Worm (Caenorhabditis elegans) whole organism, L2 larva: ENCODE measurements around the gene dsl-7.

ENCODE experiments used
- F13H6.1 ChIP-seq: sonication (generic microtip); optimal IDR thresholded peaks from 2 replicates; lab custom pipeline; 2016; ENCODE audit warnings: missing genetic modification characterization, missing compliant biosample characterization
- alr-1 ChIP-seq: fragments of 150-350 bp; optimal IDR thresholded peaks from 2 replicates; lab custom pipeline; 2014; ENCODE audit warnings: missing biosample characterization, missing genetic modification characterization
- ama-1 ChIP-seq: fragments of 150-350 bp; optimal IDR thresholded peaks from 2 replicates; lab custom pipeline; 2018; ENCODE audit warnings: inconsistent platforms
- egl-27 ChIP-seq: sonication (generic microtip); optimal IDR thresholded peaks from 3 replicates; lab custom pipeline; 2017; ENCODE audit warnings: missing biosample characterization, missing genetic modification reagents, missing genetic modification characterization
- elt-1 ChIP-seq: fragments of 150-350 bp; optimal IDR thresholded peaks from 2 replicates; lab custom pipeline; 2014; ENCODE audit warnings: missing biosample characterization, missing genetic modification characterization
- fos-1 ChIP-seq: fragments of 150-350 bp; optimal IDR thresholded peaks from 2 replicates; lab custom pipeline; 2014; ENCODE audit warnings: missing biosample characterization, missing genetic modification characterization
- lin-39 ChIP-seq: fragments of 150-350 bp; optimal IDR thresholded peaks from 2 replicates; lab custom pipeline; 2014; ENCODE audit warnings: missing biosample characterization, missing genetic modification reagents, missing genetic modification characterization
- mdl-1 ChIP-seq, 2 experiments: fragments of 150-350 bp in 1 of 2; sonication (generic microtip) in 1 of 2; optimal IDR thresholded peaks; 2 replicates each; lab custom pipeline; 2017; ENCODE audit warnings: missing biosample characterization in 2 of 2, missing genetic modification characterization in 2 of 2
- nhr-25 ChIP-seq: fragments of 150-350 bp; sonication (generic microtip); optimal IDR thresholded peaks from 3 replicates; lab custom pipeline; 2014; ENCODE audit warnings: missing biosample characterization, missing genetic modification characterization
- nhr-77 ChIP-seq: fragments of 150-350 bp; optimal IDR thresholded peaks from 2 replicates; lab custom pipeline; 2014; ENCODE audit warnings: missing biosample characterization, missing genetic modification characterization
- peb-1 ChIP-seq: fragments of 150-350 bp; optimal IDR thresholded peaks from 2 replicates; lab custom pipeline; 2014; ENCODE audit warnings: missing biosample characterization, missing genetic modification characterization
- skn-1 ChIP-seq: sonication (generic microtip); optimal IDR thresholded peaks from 2 replicates; lab custom pipeline; 2017; ENCODE audit warnings: missing biosample characterization, missing genetic modification characterization
- unc-62 ChIP-seq: fragments of 150-350 bp; optimal IDR thresholded peaks from 2 replicates; lab custom pipeline; 2014; ENCODE audit warnings: missing biosample characterization, missing genetic modification reagents, missing genetic modification characterization
- zag-1 ChIP-seq: fragments of 150-350 bp; optimal IDR thresholded peaks from 2 replicates; lab custom pipeline; 2014; ENCODE audit warnings: missing biosample characterization, missing genetic modification characterization

ce11 chrV:12992891-12993290 lies at the start of gene dsl-7, which contains the start of gene F15B9.11:
- TF ChIP-seq mdl-1 (tag; optimal IDR thresholded peaks at IDR 0.05; lab: Kevin White, UChicago) = no peak
- TF ChIP-seq nhr-25 (tag; lab: Kevin White, UChicago) = peak; percentile 77
- no peak for TF ChIP-seq lin-39 (tag; lab: Kevin White, UChicago)
- TF ChIP-seq elt-1 (tag; lab: Kevin White, UChicago) = no peak
- no peak for TF ChIP-seq F13H6.1
- no peak for TF ChIP-seq egl-27 (tag; lab: Kevin White, UChicago)
- no peak for TF ChIP-seq ama-1 (lab: Kevin White, UChicago)
- TF ChIP-seq fos-1 (tag; lab: Kevin White, UChicago) = no peak
- no peak for TF ChIP-seq zag-1 (tag; lab: Kevin White, UChicago)
- no peak for TF ChIP-seq skn-1
- no peak for TF ChIP-seq alr-1 (tag; lab: Kevin White, UChicago)
- TF ChIP-seq unc-62 (GFP tag; lab: Kevin White, UChicago) = no peak
- no peak for TF ChIP-seq nhr-77 (tag; lab: Kevin White, UChicago)
- no peak for TF ChIP-seq peb-1 (tag; lab: Kevin White, UChicago)
